Worm (Caenorhabditis elegans): ENCODE data around the gene ZK250.14.

ZK250.14 gene

DNA sequence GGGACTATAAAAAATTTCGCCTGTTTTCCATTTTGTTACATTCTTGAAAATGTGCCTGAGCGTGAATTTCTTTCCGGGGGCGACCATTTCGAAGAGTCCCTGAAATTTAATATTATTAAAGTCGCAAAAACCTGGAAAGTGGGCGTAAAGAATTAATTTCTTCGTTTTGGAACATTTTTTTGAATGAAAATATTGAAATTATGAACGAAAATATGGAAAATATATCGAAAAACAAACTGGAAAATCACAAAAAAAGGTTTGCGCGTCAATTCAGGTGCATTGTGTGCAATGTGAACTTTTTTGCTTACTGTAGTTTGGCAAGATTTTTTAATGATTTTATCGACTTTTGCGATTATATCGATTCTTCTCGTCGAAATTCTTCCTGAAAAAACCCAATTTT is 24.0 kb downstream of the ZK250.14 start, which contains the start of gene bath-7:
TSS of gene bath-7 (minus strand) at position 101 of the 400 bp plus-strand sequence.
- no peak for TF ChIP-seq lin-13 (tag; optimal IDR thresholded peaks at IDR 0.05)

DNA sequence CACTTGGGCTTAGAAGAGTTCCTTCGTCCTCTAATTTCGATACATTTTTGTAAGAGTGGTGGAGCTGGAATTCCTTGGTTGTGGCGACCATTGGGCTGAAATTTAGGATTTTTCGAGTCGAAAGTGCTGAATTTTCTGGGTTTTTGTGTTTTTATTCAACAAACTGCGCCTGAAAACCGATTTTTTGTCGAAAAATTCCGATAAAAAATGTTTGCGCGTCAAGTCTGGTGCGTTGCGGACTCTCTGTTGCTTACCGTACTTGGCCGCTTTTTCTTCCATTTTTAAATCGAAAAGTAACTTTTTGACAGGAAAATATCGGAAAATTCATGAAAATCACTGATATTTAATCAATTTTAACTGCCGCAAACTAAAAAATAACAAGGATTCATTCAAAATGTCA is 27.1 kb downstream of the ZK250.14 start, which contains the start of gene bath-4:
TSS of gene bath-4 (minus strand) at position 101 of the 400 bp plus-strand sequence.
- TF ChIP-seq zip-8 (tag; optimal IDR thresholded peaks at IDR 0.05) = no peak
- TF ChIP-seq ceh-39 (tag; optimal IDR thresholded peaks at IDR 0.05) = no peak
- TF ChIP-seq flh-1 (GFP tag; optimal IDR thresholded peaks at IDR 0.05) = no peak
- TF ChIP-seq elt-1 (tag; optimal IDR thresholded peaks at IDR 0.05; ENCODE audit: borderline replicate concordance, insufficient read depth) = no peak
- TF ChIP-seq nhr-237 (tag; optimal IDR thresholded peaks at IDR 0.05) = no peak
- no peak for TF ChIP-seq nhr-76 (tag; optimal IDR thresholded peaks at IDR 0.05)
- TF ChIP-seq sem-2 (GFP tag; optimal IDR thresholded peaks at IDR 0.05) = no peak
- no peak for TF ChIP-seq mep-1 (tag; optimal IDR thresholded peaks at IDR 0.05)
- no peak for TF ChIP-seq unc-62 (GFP tag; optimal IDR thresholded peaks at IDR 0.05)
- TF ChIP-seq mls-2 (tag; optimal IDR thresholded peaks at IDR 0.05) = no peak
- TF ChIP-seq bed-3 (GFP tag; optimal IDR thresholded peaks at IDR 0.05) = no peak
- no peak for TF ChIP-seq ceh-43 (GFP tag; optimal IDR thresholded peaks at IDR 0.05)
- no peak for TF ChIP-seq ceh-83 (GFP tag; optimal IDR thresholded peaks at IDR 0.05)
- no peak for TF ChIP-seq blmp-1 (tag; optimal IDR thresholded peaks at IDR 0.05)
- no peak for TF ChIP-seq mab-5 (tag; optimal IDR thresholded peaks at IDR 0.05)
- TF ChIP-seq M03D4.4 (tag; optimal IDR thresholded peaks at IDR 0.05) = no peak
- no peak for TF ChIP-seq drap-1 (GFP tag; optimal IDR thresholded peaks at IDR 0.05)

DNA sequence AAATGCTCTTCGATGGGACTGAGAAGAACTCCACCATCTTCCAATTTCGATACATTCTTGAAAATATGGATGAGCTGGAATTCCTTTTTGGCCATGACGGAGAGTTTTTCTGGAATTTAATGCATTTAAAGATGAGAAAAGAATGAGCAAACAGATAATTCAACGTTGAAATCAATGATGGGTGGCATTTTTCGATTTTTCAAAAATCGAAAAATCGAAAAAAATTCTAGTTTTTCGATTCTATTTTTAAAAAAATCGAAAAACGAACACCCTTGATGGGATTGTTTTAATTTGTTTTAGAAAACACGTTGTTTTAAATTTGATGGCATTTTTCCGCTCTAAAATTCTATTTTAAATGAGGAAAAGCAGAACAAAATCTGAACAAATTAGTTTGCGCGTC is 32.3 kb downstream of the ZK250.14 start, which contains the start of gene math-31:
TSS of gene math-31 (minus strand) at position 101 of the 400 bp plus-strand sequence.
- TF ChIP-seq cnd-1 (tag; optimal IDR thresholded peaks at IDR 0.05) = no peak
- TF ChIP-seq snpc-4 (tag; optimal IDR thresholded peaks at IDR 0.05) = no peak
- TF ChIP-seq blmp-1 (tag; optimal IDR thresholded peaks at IDR 0.05) = no peak
- no peak for TF ChIP-seq unc-62 (GFP tag; optimal IDR thresholded peaks at IDR 0.05)
- TF ChIP-seq lin-13 (tag; optimal IDR thresholded peaks at IDR 0.05) = no peak
- no peak for TF ChIP-seq mab-5 (tag; optimal IDR thresholded peaks at IDR 0.05)
- TF ChIP-seq tbx-8 (GFP tag; optimal IDR thresholded peaks at IDR 0.05) = no peak
- TF ChIP-seq M03D4.4 (tag; optimal IDR thresholded peaks at IDR 0.05) = no peak
- no peak for TF ChIP-seq bed-3 (GFP tag; optimal IDR thresholded peaks at IDR 0.05)

DNA sequence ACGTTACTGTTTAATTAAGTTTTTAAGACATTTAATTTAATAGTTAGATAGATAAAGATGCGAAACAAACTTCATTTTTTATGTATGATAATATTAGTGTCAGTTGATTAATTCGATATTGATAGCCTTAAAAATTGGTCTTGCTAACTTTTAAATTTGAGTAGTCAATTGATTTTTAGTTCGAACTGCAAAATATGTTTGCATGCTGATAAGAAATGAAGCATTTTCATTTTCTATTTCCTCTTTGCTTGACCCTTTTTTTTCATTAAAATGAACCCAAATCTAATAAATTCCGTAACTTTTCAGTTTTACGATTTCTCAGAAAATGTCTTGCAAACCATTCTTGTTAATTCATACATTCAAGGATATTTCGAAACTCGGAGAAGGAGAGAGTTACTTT is 39.9 kb downstream of the ZK250.14 start, which contains the start of gene math-22:
TSS of gene math-22 (plus strand) at position 301 of the 400 bp plus-strand sequence.
- no peak for TF ChIP-seq snpc-4 (tag; optimal IDR thresholded peaks at IDR 0.05)
- TF ChIP-seq zip-8 (tag; optimal IDR thresholded peaks at IDR 0.05) = no peak
- TF ChIP-seq lin-13 (tag; optimal IDR thresholded peaks at IDR 0.05) = no peak
- no peak for TF ChIP-seq pha-4 (tag; optimal IDR thresholded peaks at IDR 0.05)
- no peak for TF ChIP-seq ces-1 (GFP tag; optimal IDR thresholded peaks at IDR 0.05)
- no peak for TF ChIP-seq nhr-28 (tag; optimal IDR thresholded peaks at IDR 0.05)
- TF ChIP-seq mep-1 (tag; optimal IDR thresholded peaks at IDR 0.05) = no peak
- TF ChIP-seq mls-2 (tag; optimal IDR thresholded peaks at IDR 0.05) = no peak
- TF ChIP-seq flh-1 (GFP tag; optimal IDR thresholded peaks at IDR 0.05) = no peak
- no peak for TF ChIP-seq M03D4.4 (tag; optimal IDR thresholded peaks at IDR 0.05)
- TF ChIP-seq sem-2 (GFP tag; optimal IDR thresholded peaks at IDR 0.05) = no peak

DNA sequence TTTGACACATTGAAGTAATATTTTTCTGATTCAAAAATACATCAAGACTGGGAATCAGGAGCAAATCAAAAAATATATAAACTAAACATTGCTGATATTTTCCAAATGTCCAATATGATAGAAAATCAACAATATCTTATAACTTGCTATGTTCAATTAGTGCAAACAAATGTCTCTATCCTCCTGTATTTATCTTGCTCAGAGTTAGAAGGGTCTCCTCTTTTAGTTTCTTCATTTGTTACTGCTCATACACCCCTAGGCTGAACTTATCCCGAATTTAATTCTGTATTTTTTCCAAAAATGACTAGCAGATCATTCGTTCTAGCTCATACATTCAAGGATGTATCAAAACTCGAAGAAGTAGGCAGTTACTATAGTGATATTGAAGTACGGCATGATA is 43.0 kb downstream of the ZK250.14 start, which contains the start of gene math-23:
TSS of gene math-23 (plus strand) at position 301 of the 400 bp plus-strand sequence.
- TF ChIP-seq nhr-76 (tag; optimal IDR thresholded peaks at IDR 0.05) = no peak
- TF ChIP-seq lin-32 (GFP tag; optimal IDR thresholded peaks at IDR 0.05) = no peak
- TF ChIP-seq ces-1 (GFP tag; optimal IDR thresholded peaks at IDR 0.05) = no peak
- no peak for TF ChIP-seq pha-4 (tag; optimal IDR thresholded peaks at IDR 0.05)
- TF ChIP-seq elt-3 (tag; optimal IDR thresholded peaks at IDR 0.05) = no peak
- no peak for TF ChIP-seq lsy-2 (tag; optimal IDR thresholded peaks at IDR 0.05)
- no peak for TF ChIP-seq sem-2 (GFP tag; optimal IDR thresholded peaks at IDR 0.05)
- TF ChIP-seq nhr-237 (tag; optimal IDR thresholded peaks at IDR 0.05) = no peak
- TF ChIP-seq bed-3 (GFP tag; optimal IDR thresholded peaks at IDR 0.05) = no peak
- no peak for TF ChIP-seq blmp-1 (tag; optimal IDR thresholded peaks at IDR 0.05)
- no peak for TF ChIP-seq tbx-8 (GFP tag; optimal IDR thresholded peaks at IDR 0.05)
- no peak for TF ChIP-seq elt-1 (tag; optimal IDR thresholded peaks at IDR 0.05; ENCODE audit: borderline replicate concordance, insufficient read depth)
- TF ChIP-seq ceh-43 (GFP tag; optimal IDR thresholded peaks at IDR 0.05) = no peak
- no peak for TF ChIP-seq ham-2 (GFP tag; optimal IDR thresholded peaks at IDR 0.05)
- no peak for TF ChIP-seq ztf-11 (tag; optimal IDR thresholded peaks at IDR 0.05)

Data from whole organism, mixed stage, embryonic.